Fruit fly (Drosophila melanogaster): ENCODE results near the gene AP-1gamma.

AP-1gamma gene

DNA sequence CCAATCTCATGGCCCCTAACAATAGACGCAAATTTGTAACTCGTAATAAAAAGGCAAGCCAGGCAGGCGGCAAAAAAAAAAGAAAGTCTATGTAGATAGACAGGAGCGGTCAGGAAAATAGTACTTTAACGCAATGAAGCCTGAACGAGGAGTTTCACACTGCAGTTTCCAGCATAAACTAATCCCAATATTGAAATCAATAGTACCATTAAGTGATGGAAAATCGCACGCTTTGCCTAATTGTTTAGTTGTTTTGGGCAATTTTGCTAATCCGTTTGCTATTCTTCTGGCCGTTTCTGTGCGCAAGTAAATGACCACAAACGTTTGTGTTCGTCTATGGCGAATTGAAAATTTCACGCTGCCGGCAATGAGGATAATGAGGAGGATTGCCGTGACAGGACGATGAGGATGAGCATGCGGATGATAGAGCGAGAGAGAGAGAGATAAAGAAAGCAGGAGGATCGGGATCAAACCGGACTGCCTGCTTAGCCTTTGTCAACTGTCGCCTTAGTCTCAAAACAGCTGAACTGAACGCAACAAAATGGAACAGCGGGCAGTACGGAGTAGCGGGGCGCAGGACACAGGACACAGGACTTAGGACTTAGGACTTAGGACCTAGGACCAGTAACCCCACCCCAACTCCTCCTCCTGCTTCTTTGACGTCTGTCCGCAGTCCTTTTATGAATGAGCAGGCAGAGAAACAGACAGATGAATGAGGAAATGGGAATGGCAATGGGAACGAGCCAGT lies 18.9 kb downstream of the AP-1gamma start (continued):
- TF ChIP-seq CG4707 (GFP tag; optimal IDR thresholded peaks at IDR 0.05) (no peak), CG4820 (GFP tag; optimal IDR thresholded peaks at IDR 0.05) (no peak), Antp (GFP tag; optimal IDR thresholded peaks at IDR 0.05) (no peak), sqz (GFP tag; optimal IDR thresholded peaks at IDR 0.05) (no peak), ap (GFP tag; IDR thresholded peaks at IDR 0.05) (no peak), Med (GFP tag) (peak; percentile 77), maf-S (GFP tag; optimal IDR thresholded peaks at IDR 0.05) (no peak), Rfx (GFP tag; IDR thresholded peaks at IDR 0.05) (no peak), lmd (GFP tag; IDR thresholded peaks at IDR 0.05) (no peak), row (GFP tag; IDR thresholded peaks at IDR 0.05) (no peak), tin (GFP tag; optimal IDR thresholded peaks at IDR 0.05) (no peak), tgo (GFP tag; IDR thresholded peaks at IDR 0.05) (no peak), CG6175 (GFP tag; IDR thresholded peaks at IDR 0.05) (no peak), nerfin-1 (tag; optimal IDR thresholded peaks at IDR 0.05) (peak; percentile 13), Jarid2 (GFP tag; optimal IDR thresholded peaks at IDR 0.05) (no peak), bsh (GFP tag; optimal IDR thresholded peaks at IDR 0.05) (peak in 1 of 2 experiments; percentile 20), Eip74EF (GFP tag; optimal IDR thresholded peaks at IDR 0.05) (no peak), crp (GFP tag; optimal IDR thresholded peaks at IDR 0.05) (no peak), CG8765 (GFP tag; IDR thresholded peaks at IDR 0.05) (no peak), az2 (GFP tag; optimal IDR thresholded peaks at IDR 0.05) (peak; percentile 2), insv (GFP tag; optimal IDR thresholded peaks at IDR 0.05) (peak in 1 of 2 experiments; percentile 47), slou (GFP tag; optimal IDR thresholded peaks at IDR 0.05) (no peak), B-H1 (GFP tag; IDR thresholded peaks at IDR 0.05) (no peak), grau (tag; optimal IDR thresholded peaks at IDR 0.05) (peak; percentile 5), Mrtf (GFP tag; IDR thresholded peaks at IDR 0.05) (no peak), Mes4 (GFP tag; optimal IDR thresholded peaks at IDR 0.05) (no peak), ind (GFP tag; optimal IDR thresholded peaks at IDR 0.05) (peak; percentile 11), mam (GFP tag; optimal IDR thresholded peaks at IDR 0.05) (peak; percentile 11), NFAT (GFP tag; IDR thresholded peaks at IDR 0.05) (no peak), Oaz (GFP tag; IDR thresholded peaks at IDR 0.05) (0 out of 2 replicates have a peak, but pooled peaks have one; percentile 16), ttk (GFP tag; IDR thresholded peaks at IDR 0.05) (no peak), Dp (GFP tag; optimal IDR thresholded peaks at IDR 0.05) (no peak), HLH3B (GFP tag; IDR thresholded peaks at IDR 0.05) (0 out of 2 replicates have a peak, but pooled peaks have one; percentile 18), Ets97D (GFP tag; optimal IDR thresholded peaks at IDR 0.05) (no peak), pzg (GFP tag; optimal IDR thresholded peaks at IDR 0.05) (no peak), cato (GFP tag; optimal IDR thresholded peaks at IDR 0.05; ENCODE audit: borderline replicate concordance) (no peak), Blimp-1 (GFP tag; optimal IDR thresholded peaks at IDR 0.05) (peak; percentile 9), CG13894 (tag; optimal IDR thresholded peaks at IDR 0.05) (no peak), CG11723 (GFP tag; optimal IDR thresholded peaks at IDR 0.05) (no peak), Trl (optimal IDR thresholded peaks at IDR 0.05) (no peak), Trl (GFP tag; optimal IDR thresholded peaks at IDR 0.05) (no peak), bab2 (GFP tag; optimal IDR thresholded peaks at IDR 0.05) (peak; percentile 7), CG8944 (GFP tag; optimal IDR thresholded peaks at IDR 0.05) (peak; percentile 16), CG10321 (GFP tag; IDR thresholded peaks at IDR 0.05) (no peak), Adf1 (GFP tag; IDR thresholded peaks at IDR 0.05) (no peak), Xrp1 (GFP tag; IDR thresholded peaks at IDR 0.05) (peak; percentile 52; the same call in 1 of the 2 replicates), CG9727 (GFP tag; optimal IDR thresholded peaks at IDR 0.05) (no peak), Fer3 (tag; optimal IDR thresholded peaks at IDR 0.05) (peak; percentile 20), Aef1 (GFP tag; IDR thresholded peaks at IDR 0.05) (no peak), lilli (GFP tag; optimal IDR thresholded peaks at IDR 0.05) (no peak), cg (GFP tag; optimal IDR thresholded peaks at IDR 0.05) (no peak)
